Fruit fly (Drosophila melanogaster) whole organism, embryonic: Measurements from ENCODE around the gene CG9932.

ENCODE experiments used
- Abd-B ChIP-seq: fragments of 200-800 bp; sonication (Bioruptor generic); optimal IDR thresholded peaks from 2 replicates; lab custom pipeline; 2018; ENCODE audit warnings: missing biosample characterization, mild to moderate bottlenecking, missing genetic modification characterization, moderate library complexity
- BEAF-32 ChIP-seq: fragments of 200-800 bp; sonication (Bioruptor generic); optimal IDR thresholded peaks from 3 replicates; lab custom pipeline; 2017; ENCODE audit warnings: missing biosample characterization, missing genetic modification characterization, mild to moderate bottlenecking, moderate library complexity, missing genetic modification reagents
- CG11560 ChIP-seq: fragments of 200-800 bp; sonication (Bioruptor generic); IDR thresholded peaks from 3 replicates; pipeline ENCODE4 v1.3.6; 2022; ENCODE audit warnings: missing biosample characterization, missing genetic modification characterization
- CG12769 ChIP-seq: fragments of 200-800 bp; sonication (Bioruptor generic); optimal IDR thresholded peaks from 2 replicates; lab custom pipeline; 2019; ENCODE audit warnings: missing biosample characterization, mild to moderate bottlenecking, missing genetic modification characterization, moderate library complexity
- CG13296 ChIP-seq: fragments of 200-800 bp; sonication (Bioruptor generic); optimal IDR thresholded peaks from 3 replicates; lab custom pipeline; 2018; ENCODE audit warnings: missing biosample characterization, mild to moderate bottlenecking, missing genetic modification characterization
- CG15514 ChIP-seq: fragments of 200-800 bp; sonication (Bioruptor generic); optimal IDR thresholded peaks from 3 replicates; lab custom pipeline; 2017; ENCODE audit warnings: missing biosample characterization, missing genetic modification characterization, mild to moderate bottlenecking, moderate library complexity, missing genetic modification reagents
- CG17359 ChIP-seq: fragments of 200-800 bp; sonication (Bioruptor generic); optimal IDR thresholded peaks from 3 replicates; lab custom pipeline; 2018; ENCODE audit warnings: missing biosample characterization, mild to moderate bottlenecking, missing genetic modification characterization, moderate library complexity
- CG2120 ChIP-seq: fragments of 200-800 bp; sonication (Bioruptor generic); optimal IDR thresholded peaks from 3 replicates; lab custom pipeline; 2016; ENCODE audit warnings: missing biosample characterization, missing genetic modification characterization
- CG2199 ChIP-seq: fragments of 200-800 bp; sonication (Bioruptor generic); IDR thresholded peaks from 3 replicates; pipeline ENCODE4 v1.3.6; 2022; ENCODE audit warnings: missing biosample characterization, missing genetic modification characterization
- CG2678 ChIP-seq: fragments of 200-800 bp; sonication (Bioruptor generic); optimal IDR thresholded peaks from 3 replicates; lab custom pipeline; 2019; ENCODE audit warnings: missing biosample characterization, mild to moderate bottlenecking, missing genetic modification characterization, moderate library complexity
- CG2712 ChIP-seq: fragments of 200-800 bp; optimal IDR thresholded peaks from 3 replicates; lab custom pipeline; 2019; ENCODE audit warnings: missing biosample characterization, mild to moderate bottlenecking, missing genetic modification characterization, moderate library complexity
- CG3163 ChIP-seq: fragments of 200-800 bp; sonication (Bioruptor generic); optimal IDR thresholded peaks from 3 replicates; lab custom pipeline; 2016; ENCODE audit warnings: missing biosample characterization, missing genetic modification characterization
- CG3281 ChIP-seq: fragments of 200-800 bp; sonication (Bioruptor generic); optimal IDR thresholded peaks from 3 replicates; lab custom pipeline; 2017; ENCODE audit warnings: missing biosample characterization, mild to moderate bottlenecking, missing genetic modification characterization
- CG4360 ChIP-seq: fragments of 200-800 bp; sonication (Bioruptor generic); IDR thresholded peaks from 2 replicates; pipeline ENCODE4 v1.3.6; 2022; ENCODE audit warnings: missing biosample characterization, missing genetic modification characterization
- CG4820 ChIP-seq: fragments of 200-800 bp; sonication (Bioruptor generic); optimal IDR thresholded peaks from 3 replicates; lab custom pipeline; 2016; ENCODE audit warnings: missing biosample characterization, missing genetic modification characterization
- CG5180 ChIP-seq: fragments of 200-800 bp; sonication (Bioruptor generic); optimal IDR thresholded peaks from 3 replicates; lab custom pipeline; 2017; ENCODE audit warnings: missing biosample characterization, missing genetic modification characterization, mild to moderate bottlenecking, moderate library complexity, missing genetic modification reagents
- CG6765 ChIP-seq: fragments of 200-800 bp; sonication (Bioruptor generic); optimal IDR thresholded peaks from 3 replicates; lab custom pipeline; 2017; ENCODE audit warnings: missing biosample characterization, mild to moderate bottlenecking, missing genetic modification characterization
- CG7786 ChIP-seq: fragments of 200-800 bp; sonication (Bioruptor generic); optimal IDR thresholded peaks from 2 replicates; lab custom pipeline; 2016; ENCODE audit warnings: missing biosample characterization, missing genetic modification characterization
- CG7839 ChIP-seq: fragments of 200-800 bp; sonication (Bioruptor generic); optimal IDR thresholded peaks from 3 replicates; lab custom pipeline; 2018; ENCODE audit warnings: missing biosample characterization, mild to moderate bottlenecking, missing genetic modification characterization, moderate library complexity
- CrebB ChIP-seq: fragments of 200-800 bp; sonication (Bioruptor generic); optimal IDR thresholded peaks from 3 replicates; lab custom pipeline; 2018; ENCODE audit warnings: missing biosample characterization, mild to moderate bottlenecking, missing genetic modification characterization
- Dbx ChIP-seq: fragments of 200-800 bp; sonication (Bioruptor generic); IDR thresholded peaks from 3 replicates; pipeline ENCODE4 v1.3.6; 2022; ENCODE audit warnings: missing biosample characterization, missing genetic modification characterization
- Doc3 ChIP-seq: fragments of 200-800 bp; sonication (Bioruptor generic); IDR thresholded peaks from 3 replicates; pipeline ENCODE4 v1.3.6; 2022; ENCODE audit warnings: missing biosample characterization, missing genetic modification characterization; ENCODE audit not compliant: partially characterized antibody
- HmgD ChIP-seq: fragments of 200-800 bp; sonication (Bioruptor generic); optimal IDR thresholded peaks from 3 replicates; lab custom pipeline; 2016; ENCODE audit warnings: missing biosample characterization, missing genetic modification characterization
- Hmx ChIP-seq: fragments of 200-800 bp; sonication (Bioruptor generic); optimal IDR thresholded peaks from 2 replicates; lab custom pipeline; 2016; ENCODE audit warnings: missing biosample characterization, missing genetic modification characterization
- Lhr ChIP-seq: fragments of 200-800 bp; sonication (Bioruptor generic); optimal IDR thresholded peaks from 3 replicates; lab custom pipeline; 2017; ENCODE audit warnings: mild to moderate bottlenecking, missing biosample characterization, missing genetic modification reagents, missing genetic modification characterization
- MBD-R2 ChIP-seq: fragments of 200-800 bp; sonication (Bioruptor generic); IDR thresholded peaks from 2 replicates; pipeline ENCODE4 v1.3.6; 2022; ENCODE audit warnings: missing biosample characterization, missing genetic modification characterization
- Myb ChIP-seq: fragments of 200-800 bp; sonication (Bioruptor generic); optimal IDR thresholded peaks from 2 replicates; lab custom pipeline; 2016; ENCODE audit warnings: missing biosample characterization, missing genetic modification characterization
- Opbp ChIP-seq: fragments of 200-800 bp; sonication (Bioruptor generic); IDR thresholded peaks from 3 replicates; pipeline ENCODE4 v1.3.6; 2022; ENCODE audit warnings: missing biosample characterization, missing genetic modification characterization; ENCODE audit not compliant: partially characterized antibody
- Ptx1 ChIP-seq: fragments of 200-800 bp; sonication (Bioruptor generic); IDR thresholded peaks from 2 replicates; pipeline ENCODE4 v1.3.6; 2022; ENCODE audit warnings: missing biosample characterization, missing genetic modification characterization
- ap ChIP-seq: fragments of 200-800 bp; sonication (Bioruptor generic); IDR thresholded peaks from 2 replicates; pipeline ENCODE4 v1.3.6; 2022; ENCODE audit warnings: missing biosample characterization, missing genetic modification characterization
- caup ChIP-seq: fragments of 200-800 bp; sonication (Bioruptor generic); optimal IDR thresholded peaks from 3 replicates; lab custom pipeline; 2017; ENCODE audit warnings: missing biosample characterization, mild to moderate bottlenecking, missing genetic modification characterization, moderate library complexity; ENCODE audit not compliant: severe bottlenecking
- chm ChIP-seq: fragments of 200-800 bp; sonication (Bioruptor generic); IDR thresholded peaks from 2 replicates; pipeline ENCODE4 v1.3.6; 2022; ENCODE audit warnings: missing biosample characterization, missing genetic modification characterization
- da ChIP-seq: fragments of 200-800 bp; sonication (Bioruptor generic); optimal IDR thresholded peaks from 2 replicates; lab custom pipeline; 2016; ENCODE audit warnings: missing biosample characterization, missing genetic modification characterization
- dmrt99B ChIP-seq: fragments of 200-800 bp; sonication (Bioruptor generic); optimal IDR thresholded peaks from 2 replicates; lab custom pipeline; 2018; ENCODE audit warnings: missing biosample characterization, mild to moderate bottlenecking, missing genetic modification characterization, moderate library complexity
- gem ChIP-seq: fragments of 200-800 bp; sonication (Bioruptor generic); optimal IDR thresholded peaks from 2 replicates; lab custom pipeline; 2019; ENCODE audit warnings: missing biosample characterization, mild to moderate bottlenecking, missing genetic modification characterization, moderate library complexity
- gfzf ChIP-seq: fragments of 200-800 bp; sonication (Bioruptor generic); optimal IDR thresholded peaks from 2 replicates; lab custom pipeline; 2016; ENCODE audit warnings: missing biosample characterization, mild to moderate bottlenecking, missing genetic modification characterization, moderate library complexity
- gt ChIP-seq: fragments of 200-800 bp; sonication (Bioruptor generic); IDR thresholded peaks from 2 replicates; pipeline ENCODE4 v1.3.6; 2022; ENCODE audit warnings: missing biosample characterization, missing genetic modification characterization
- ham ChIP-seq: fragments of 200-800 bp; sonication (Bioruptor generic); IDR thresholded peaks from 2 replicates; pipeline ENCODE4 v1.3.6; 2022; ENCODE audit warnings: missing biosample characterization, missing genetic modification characterization
- nerfin-2 ChIP-seq: fragments of 200-800 bp; sonication (Bioruptor generic); IDR thresholded peaks from 2 replicates; pipeline ENCODE4 v1.3.6; 2022; ENCODE audit warnings: missing biosample characterization, missing genetic modification characterization; ENCODE audit not compliant: partially characterized antibody
- oc ChIP-seq: fragments of 200-800 bp; sonication (Bioruptor generic); optimal IDR thresholded peaks from 2 replicates; lab custom pipeline; 2018; ENCODE audit warnings: missing biosample characterization, mild to moderate bottlenecking, missing genetic modification characterization, moderate library complexity
- pros ChIP-seq: fragments of 200-800 bp; sonication (Bioruptor generic); optimal IDR thresholded peaks from 3 replicates; lab custom pipeline; 2019; ENCODE audit warnings: missing biosample characterization, mild to moderate bottlenecking, missing genetic modification characterization, moderate library complexity
- repo ChIP-seq: fragments of 200-800 bp; sonication (Bioruptor generic); optimal IDR thresholded peaks from 2 replicates; lab custom pipeline; 2016; ENCODE audit warnings: missing biosample characterization, missing genetic modification characterization
- ro ChIP-seq: fragments of 200-800 bp; sonication (Bioruptor generic); IDR thresholded peaks from 2 replicates; pipeline ENCODE4 v1.3.6; 2022; ENCODE audit warnings: missing biosample characterization, missing genetic modification characterization
- sd ChIP-seq: fragments of 200-800 bp; sonication (Bioruptor generic); optimal IDR thresholded peaks from 3 replicates; lab custom pipeline; 2018; ENCODE audit warnings: missing biosample characterization, mild to moderate bottlenecking, missing genetic modification characterization, moderate library complexity
- sna ChIP-seq: fragments of 200-800 bp; sonication (Bioruptor generic); IDR thresholded peaks from 2 replicates; pipeline ENCODE4 v1.3.6; 2022; ENCODE audit warnings: missing biosample characterization, missing genetic modification characterization; ENCODE audit not compliant: partially characterized antibody
- stc ChIP-seq: fragments of 200-800 bp; sonication (Bioruptor generic); IDR thresholded peaks from 2 replicates; pipeline ENCODE4 v1.3.6; 2022; ENCODE audit warnings: missing biosample characterization, missing genetic modification characterization
- unc-4 ChIP-seq: fragments of 200-800 bp; sonication (Bioruptor generic); IDR thresholded peaks from 2 replicates; pipeline ENCODE4 v1.3.6; 2022; ENCODE audit warnings: missing biosample characterization, missing genetic modification characterization; ENCODE audit not compliant: partially characterized antibody
- yki ChIP-seq: fragments of >200 bp; optimal IDR thresholded peaks from 3 replicates; lab custom pipeline; 2018
- zen2 ChIP-seq: fragments of 200-800 bp; sonication (Bioruptor generic); IDR thresholded peaks from 3 replicates; pipeline ENCODE4 v1.3.6; 2022; ENCODE audit warnings: missing biosample characterization, missing genetic modification characterization; ENCODE audit not compliant: partially characterized antibody

Gene CG9932

dm6 chr2L:13060037-13060537, at the start of gene CG9932 (continued):
- TF ChIP-seq nerfin-2: peak; percentile 53; the same call in 1 of the 2 replicates
- no peak for TF ChIP-seq Ptx1 (GFP tag; lab: Robert Waterston, UW)
- peak; percentile 85; the same call in 1 of the 2 replicates for TF ChIP-seq chm (GFP tag; lab: Robert Waterston, UW)
- peak; percentile 0 for TF ChIP-seq dmrt99B
- TF ChIP-seq Abd-B (GFP tag; lab: Kevin White, UChicago): no peak
- TF ChIP-seq CG2199 (GFP tag; lab: Robert Waterston, UW): peak; percentile 90; the same call in 2 of the 3 replicates
- TF ChIP-seq CG7786 (GFP tag; lab: Kevin White, UChicago): no peak
- TF ChIP-seq Hmx (GFP tag; lab: Kevin White, UChicago): no peak
- TF ChIP-seq CG17359 (tag; lab: Kevin White, UChicago): peak; percentile 2
- no peak for TF ChIP-seq ap (GFP tag; lab: Robert Waterston, UW)
- peak; percentile 20 for TF ChIP-seq CG7839 (tag; lab: Kevin White, UChicago)
- peak; percentile 23 for TF ChIP-seq CG2120 (GFP tag; lab: Kevin White, UChicago)
- TF ChIP-seq ro (GFP tag; lab: Robert Waterston, UW): no peak
- TF ChIP-seq CG15514: peak; percentile 21
- peak; percentile 47 for TF ChIP-seq CG13296
- TF ChIP-seq gt (GFP tag; lab: Robert Waterston, UW): no peak
- peak; percentile 13 for TF ChIP-seq da (GFP tag; lab: Kevin White, UChicago)
- TF ChIP-seq CG3281 (GFP tag; lab: Kevin White, UChicago): peak; percentile 39
- TF ChIP-seq Lhr (GFP tag; lab: Kevin White, UChicago): no peak
- peak; percentile 54 for TF ChIP-seq unc-4 (GFP tag; lab: Robert Waterston, UW)
- no peak for TF ChIP-seq oc (tag; lab: Kevin White, UChicago)
- peak; percentile 82 for TF ChIP-seq yki (lab: Kevin White, UChicago)
- no peak for TF ChIP-seq repo
- TF ChIP-seq Dbx (GFP tag; lab: Robert Waterston, UW): 0 out of 3 replicates have a peak, but pooled peaks have one; percentile 53
- TF ChIP-seq CG5180 (GFP tag; lab: Kevin White, UChicago): peak; percentile 86
- TF ChIP-seq gfzf: no peak
- 0 out of 3 replicates have a peak, but pooled peaks have one; percentile 11 for TF ChIP-seq Doc3 (GFP tag; lab: Robert Waterston, UW)
- TF ChIP-seq BEAF-32 (GFP tag; lab: Kevin White, UChicago): no peak
- 0 out of 3 replicates have a peak, but pooled peaks have one; percentile 41 for TF ChIP-seq Opbp (GFP tag; lab: Robert Waterston, UW)
- TF ChIP-seq pros (GFP tag; lab: Kevin White, UChicago): peak; percentile 47
- no peak for TF ChIP-seq ham (GFP tag; lab: Robert Waterston, UW)
- no peak for TF ChIP-seq Myb (GFP tag; lab: Kevin White, UChicago)
- TF ChIP-seq zen2 (GFP tag; lab: Robert Waterston, UW): peak; percentile 55; the same call in 2 of the 3 replicates
- TF ChIP-seq stc (GFP tag; lab: Robert Waterston, UW): peak; percentile 9; the same call in 1 of the 2 replicates
- TF ChIP-seq HmgD: peak; percentile 21
- peak; percentile 99 for TF ChIP-seq CG3163
- TF ChIP-seq caup (GFP tag; lab: Kevin White, UChicago): peak; percentile 33
- no peak for TF ChIP-seq CG4820 (GFP tag; lab: Kevin White, UChicago)
- TF ChIP-seq CrebB (tag; lab: Kevin White, UChicago): peak; percentile 8
- peak; percentile 14 for TF ChIP-seq CG2712 (tag; lab: Kevin White, UChicago)
- TF ChIP-seq CG4360 (GFP tag; lab: Robert Waterston, UW): 0 out of 2 replicates have a peak, but pooled peaks have one; percentile 41
- no peak for TF ChIP-seq gem (tag; lab: Kevin White, UChicago)
- TF ChIP-seq CG11560: no peak
- peak; percentile 89 for TF ChIP-seq sd (tag; lab: Kevin White, UChicago)
- peak; percentile 38 for TF ChIP-seq CG6765 (GFP tag; lab: Kevin White, UChicago)
- TF ChIP-seq sna: peak; percentile 79
- peak; percentile 45 for TF ChIP-seq CG2678 (tag; lab: Kevin White, UChicago)
- TF ChIP-seq CG12769: peak; percentile 30
- 0 out of 2 replicates have a peak, but pooled peaks have one; percentile 27 for TF ChIP-seq MBD-R2 (GFP tag; lab: Robert Waterston, UW)
